Worm (Caenorhabditis elegans): Measurements from ENCODE around the gene F17C11.4.

DNA sequence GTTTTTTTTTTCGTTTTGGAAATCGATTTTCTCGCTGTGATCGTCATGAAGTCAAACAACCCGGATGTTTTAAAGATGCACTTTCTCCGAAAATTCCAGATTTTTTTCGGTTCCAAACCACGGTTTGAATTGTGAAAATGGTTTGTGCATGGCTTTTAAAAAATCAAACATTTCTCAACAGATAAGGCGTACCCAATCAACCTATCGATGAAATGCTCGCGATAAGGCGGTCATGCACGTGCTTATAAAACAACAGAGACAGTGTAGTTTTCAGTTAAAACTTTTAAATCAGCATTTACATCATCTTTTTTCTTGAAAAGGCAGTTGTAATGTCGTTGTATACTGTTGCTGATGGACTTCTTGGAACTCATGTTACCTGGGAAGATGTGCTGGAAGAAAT is 19.2 kb upstream of the F17C11.4 start, which contains the start of gene F58B4.5:
- no peak for TF ChIP-seq irx-1 (tag; optimal IDR thresholded peaks at IDR 0.05)
- no peak for TF ChIP-seq ztf-11 (tag; optimal IDR thresholded peaks at IDR 0.05)
